Worm (Caenorhabditis elegans): Measurements from ENCODE around the gene rsr-2.

ce11 chrII:12214562-12214961 is 10.6 kb upstream of the rsr-2 start:
- TF ChIP-seq lsy-2 (tag; optimal IDR thresholded peaks at IDR 0.05) (no peak), zag-1 (tag; optimal IDR thresholded peaks at IDR 0.05) (no peak), elt-3 (tag; optimal IDR thresholded peaks at IDR 0.05) (no peak), dmd-4 (tag; optimal IDR thresholded peaks at IDR 0.05) (no peak), nhr-12 (tag; optimal IDR thresholded peaks at IDR 0.05) (no peak), ama-1 (optimal IDR thresholded peaks at IDR 0.05) (no peak), unc-39 (tag; optimal IDR thresholded peaks at IDR 0.05) (no peak), unc-55 (GFP tag; optimal IDR thresholded peaks at IDR 0.05) (no peak), lin-39 (tag; optimal IDR thresholded peaks at IDR 0.05) (no peak), ceh-16 (tag; optimal IDR thresholded peaks at IDR 0.05) (no peak), alr-1 (tag; optimal IDR thresholded peaks at IDR 0.05) (no peak)
